Fruit fly (Drosophila melanogaster) whole organism, embryonic: Measurements from ENCODE around the gene AGO2.

Experiments
- Abd-B ChIP-seq: fragments of 200-800 bp; sonication (Bioruptor generic); optimal IDR thresholded peaks from 2 replicates; lab custom pipeline; 2018; ENCODE audit warnings: missing biosample characterization, mild to moderate bottlenecking, missing genetic modification characterization, moderate library complexity
- Aef1 ChIP-seq: fragments of 200-800 bp; sonication (Bioruptor generic); IDR thresholded peaks from 3 replicates; pipeline ENCODE4 v1.3.6; 2022; ENCODE audit warnings: missing biosample characterization, missing genetic modification characterization
- B-H2 ChIP-seq: fragments of 200-800 bp; sonication (Bioruptor generic); optimal IDR thresholded peaks from 2 replicates; lab custom pipeline; 2018; ENCODE audit warnings: missing biosample characterization, mild to moderate bottlenecking, missing genetic modification characterization
- BtbVII ChIP-seq: fragments of 200-800 bp; sonication (Bioruptor generic); optimal IDR thresholded peaks from 3 replicates; lab custom pipeline; 2017; ENCODE audit warnings: missing biosample characterization, mild to moderate bottlenecking, missing genetic modification characterization
- CG11504 ChIP-seq: fragments of 200-800 bp; sonication (Bioruptor generic); optimal IDR thresholded peaks from 3 replicates; lab custom pipeline; 2019; ENCODE audit warnings: missing biosample characterization, mild to moderate bottlenecking, missing genetic modification characterization, moderate library complexity
- CG11695 ChIP-seq: fragments of 200-800 bp; sonication (Bioruptor generic); IDR thresholded peaks from 3 replicates; pipeline ENCODE4 v1.3.6; 2022; ENCODE audit warnings: missing biosample characterization, missing genetic modification characterization
- CG11723 ChIP-seq: fragments of 200-800 bp; sonication (Bioruptor generic); optimal IDR thresholded peaks from 2 replicates; lab custom pipeline; 2017; ENCODE audit warnings: missing biosample characterization, mild to moderate bottlenecking, missing genetic modification characterization
- CG12104 ChIP-seq: fragments of 200-800 bp; sonication (Bioruptor generic); optimal IDR thresholded peaks from 3 replicates; lab custom pipeline; 2016; ENCODE audit warnings: missing biosample characterization, missing genetic modification characterization
- CG14441 ChIP-seq: fragments of 200-800 bp; sonication (Bioruptor generic); IDR thresholded peaks from 2 replicates; pipeline ENCODE4 v1.3.6; 2022; ENCODE audit warnings: missing biosample characterization, missing genetic modification characterization
- CG15479 ChIP-seq: fragments of 200-800 bp; sonication (Bioruptor generic); optimal IDR thresholded peaks from 3 replicates; lab custom pipeline; 2019; ENCODE audit warnings: missing biosample characterization, mild to moderate bottlenecking, missing genetic modification characterization, moderate library complexity
- CG1603 ChIP-seq: fragments of 200-800 bp; sonication (Bioruptor generic); optimal IDR thresholded peaks from 2 replicates; lab custom pipeline; 2019; ENCODE audit warnings: missing biosample characterization, mild to moderate bottlenecking, missing genetic modification characterization, moderate library complexity
- CG2678 ChIP-seq: fragments of 200-800 bp; sonication (Bioruptor generic); optimal IDR thresholded peaks from 3 replicates; lab custom pipeline; 2019; ENCODE audit warnings: missing biosample characterization, mild to moderate bottlenecking, missing genetic modification characterization, moderate library complexity
- CG2712 ChIP-seq: fragments of 200-800 bp; optimal IDR thresholded peaks from 3 replicates; lab custom pipeline; 2019; ENCODE audit warnings: missing biosample characterization, mild to moderate bottlenecking, missing genetic modification characterization, moderate library complexity
- CG32767 ChIP-seq: fragments of 200-800 bp; sonication (Bioruptor generic); IDR thresholded peaks from 2 replicates; pipeline ENCODE4 v1.3.6; 2022; ENCODE audit warnings: missing biosample characterization, missing genetic modification characterization
- CG3838 ChIP-seq: fragments of 200-800 bp; sonication (Bioruptor generic); optimal IDR thresholded peaks from 3 replicates; lab custom pipeline; 2016; ENCODE audit warnings: missing biosample characterization, missing genetic modification characterization
- CG3847 ChIP-seq: fragments of 200-800 bp; sonication (Bioruptor generic); IDR thresholded peaks from 2 replicates; pipeline ENCODE4 v1.3.6; 2022; ENCODE audit warnings: missing biosample characterization, missing genetic modification characterization
- CG7271 ChIP-seq: fragments of 200-800 bp; sonication (Bioruptor generic); optimal IDR thresholded peaks from 2 replicates; lab custom pipeline; 2018; ENCODE audit warnings: missing biosample characterization, mild to moderate bottlenecking, missing genetic modification characterization, moderate library complexity
- CG7963 ChIP-seq: fragments of 200-800 bp; sonication (Bioruptor generic); IDR thresholded peaks from 3 replicates; pipeline ENCODE4 v1.3.6; 2022; ENCODE audit warnings: missing biosample characterization, missing genetic modification characterization; ENCODE audit not compliant: partially characterized antibody
- CG8089 ChIP-seq: fragments of 200-800 bp; sonication (Bioruptor generic); optimal IDR thresholded peaks from 3 replicates; lab custom pipeline; 2016; ENCODE audit warnings: missing biosample characterization, missing genetic modification characterization
- E2f1 ChIP-seq: fragments of 200-800 bp; sonication (Bioruptor generic); IDR thresholded peaks from 2 replicates; pipeline ENCODE4 v1.3.6; 2022; ENCODE audit warnings: missing biosample characterization, missing genetic modification characterization
- HHEX ChIP-seq: fragments of 200-800 bp; sonication (Bioruptor generic); optimal IDR thresholded peaks from 3 replicates; lab custom pipeline; 2017; ENCODE audit warnings: missing biosample characterization, mild to moderate bottlenecking, missing genetic modification characterization, missing genetic modification reagents
- Meics ChIP-seq: fragments of 200-800 bp; sonication (Bioruptor generic); optimal IDR thresholded peaks from 2 replicates; lab custom pipeline; 2017; ENCODE audit warnings: missing biosample characterization, mild to moderate bottlenecking, missing genetic modification characterization
- Mes4 ChIP-seq: fragments of 200-800 bp; sonication (Bioruptor generic); optimal IDR thresholded peaks from 2 replicates; lab custom pipeline; 2016; ENCODE audit warnings: missing biosample characterization, missing genetic modification characterization
- Scr ChIP-seq: fragments of 200-800 bp; sonication (Bioruptor generic); IDR thresholded peaks from 2 replicates; pipeline ENCODE4 v1.3.6; 2022; ENCODE audit warnings: missing biosample characterization, missing genetic modification characterization; ENCODE audit not compliant: partially characterized antibody
- Trl ChIP-seq, 3 experiments: fragments of >200 bp in 2 of 3; fragments of 200-800 bp in 1 of 3; sonication (Bioruptor generic) in 1 of 3; optimal IDR thresholded peaks; 2 replicates in 1 of 3; 3 replicates in 2 of 3; lab custom pipeline; 2016 to 2017; ENCODE audit warnings: missing biosample characterization in 1 of 3, missing genetic modification characterization in 1 of 3
- abd-A ChIP-seq: fragments of 200-800 bp; sonication (Bioruptor generic); optimal IDR thresholded peaks from 3 replicates; lab custom pipeline; 2019; ENCODE audit warnings: missing biosample characterization, mild to moderate bottlenecking, missing genetic modification characterization, moderate library complexity
- ap ChIP-seq: fragments of 200-800 bp; sonication (Bioruptor generic); IDR thresholded peaks from 2 replicates; pipeline ENCODE4 v1.3.6; 2022; ENCODE audit warnings: missing biosample characterization, missing genetic modification characterization
- bbx ChIP-seq: fragments of 200-800 bp; sonication (Bioruptor generic); IDR thresholded peaks from 2 replicates; pipeline ENCODE4 v1.3.6; 2022; ENCODE audit warnings: missing biosample characterization, missing genetic modification characterization; ENCODE audit not compliant: partially characterized antibody
- bsh ChIP-seq, 2 experiments: fragments of 200-800 bp; sonication (Bioruptor generic); optimal IDR thresholded peaks; 2 replicates each; lab custom pipeline; 2017 to 2018; ENCODE audit warnings: mild to moderate bottlenecking in 2 of 2, missing biosample characterization in 2 of 2, missing genetic modification characterization in 2 of 2, moderate library complexity in 1 of 2
- cwo ChIP-seq: fragments of 200-800 bp; sonication (Bioruptor generic); optimal IDR thresholded peaks from 3 replicates; lab custom pipeline; 2017; ENCODE audit warnings: missing biosample characterization, missing genetic modification characterization, mild to moderate bottlenecking, moderate library complexity, missing genetic modification reagents
- dimm ChIP-seq: fragments of 200-800 bp; sonication (Bioruptor generic); IDR thresholded peaks from 2 replicates; pipeline ENCODE4 v1.3.6; 2022; ENCODE audit warnings: missing biosample characterization, missing genetic modification characterization
- eve ChIP-seq, 2 experiments: fragments of >200 bp; optimal IDR thresholded peaks; 2 replicates each; lab custom pipeline; 2017; ENCODE audit warnings: missing biosample characterization in 2 of 2, missing genetic modification characterization in 2 of 2
- eyg ChIP-seq: fragments of 200-800 bp; sonication (Bioruptor generic); optimal IDR thresholded peaks from 3 replicates; lab custom pipeline; 2016; ENCODE audit warnings: missing biosample characterization, missing genetic modification characterization
- gem ChIP-seq: fragments of 200-800 bp; sonication (Bioruptor generic); optimal IDR thresholded peaks from 2 replicates; lab custom pipeline; 2019; ENCODE audit warnings: missing biosample characterization, mild to moderate bottlenecking, missing genetic modification characterization, moderate library complexity
- gsb-n ChIP-seq: fragments of 200-800 bp; sonication (Bioruptor generic); optimal IDR thresholded peaks from 3 replicates; lab custom pipeline; 2018; ENCODE audit warnings: missing biosample characterization, mild to moderate bottlenecking, missing genetic modification characterization
- h ChIP-seq: fragments of >200 bp; optimal IDR thresholded peaks from 2 replicates; lab custom pipeline; 2017
- kah ChIP-seq: fragments of 200-800 bp; sonication (Bioruptor generic); optimal IDR thresholded peaks from 2 replicates; lab custom pipeline; 2018; ENCODE audit warnings: missing biosample characterization, mild to moderate bottlenecking, missing genetic modification characterization
- lbe ChIP-seq: fragments of 200-800 bp; sonication (Bioruptor generic); optimal IDR thresholded peaks from 2 replicates; lab custom pipeline; 2016; ENCODE audit warnings: missing biosample characterization, mild to moderate bottlenecking, missing genetic modification characterization
- mirr ChIP-seq: fragments of 200-800 bp; sonication (Bioruptor generic); optimal IDR thresholded peaks from 3 replicates; lab custom pipeline; 2018; ENCODE audit warnings: missing biosample characterization, mild to moderate bottlenecking, missing genetic modification characterization
- row ChIP-seq: fragments of 200-800 bp; sonication (Bioruptor generic); IDR thresholded peaks from 3 replicates; pipeline ENCODE4 v1.3.6; 2022; ENCODE audit warnings: missing biosample characterization, missing genetic modification characterization
- sd ChIP-seq: fragments of 200-800 bp; sonication (Bioruptor generic); optimal IDR thresholded peaks from 3 replicates; lab custom pipeline; 2018; ENCODE audit warnings: missing biosample characterization, mild to moderate bottlenecking, missing genetic modification characterization, moderate library complexity
- sisA ChIP-seq: fragments of 200-800 bp; sonication (Bioruptor generic); IDR thresholded peaks from 2 replicates; pipeline ENCODE4 v1.3.6; 2022; ENCODE audit warnings: missing biosample characterization, missing genetic modification characterization
- sr ChIP-seq: fragments of 200-800 bp; sonication (Bioruptor generic); IDR thresholded peaks from 3 replicates; pipeline ENCODE4 v1.3.6; 2022; ENCODE audit warnings: missing biosample characterization, missing genetic modification characterization
- stwl ChIP-seq: fragments of 200-800 bp; sonication (Bioruptor generic); optimal IDR thresholded peaks from 3 replicates; lab custom pipeline; 2018; ENCODE audit warnings: missing biosample characterization, mild to moderate bottlenecking, missing genetic modification characterization, moderate library complexity
- tna ChIP-seq: fragments of 200-800 bp; sonication (Bioruptor generic); IDR thresholded peaks from 2 replicates; pipeline ENCODE4 v1.3.6; 2022; ENCODE audit warnings: missing biosample characterization, missing genetic modification characterization; ENCODE audit not compliant: partially characterized antibody
- vvl ChIP-seq: fragments of 200-800 bp; sonication (Bioruptor generic); IDR thresholded peaks from 2 replicates; pipeline ENCODE4 v1.3.6; 2022; ENCODE audit warnings: missing biosample characterization, missing genetic modification characterization
- zfh2 ChIP-seq: fragments of 200-800 bp; sonication (Bioruptor generic); optimal IDR thresholded peaks from 2 replicates; lab custom pipeline; 2016; ENCODE audit warnings: missing biosample characterization, missing genetic modification characterization

Gene AGO2

dm6 chr3L:15587445-15588381 lies 33.8 kb downstream of the AGO2 start, which contains the start of gene CG7656 (continued):
- TF ChIP-seq CG11723 (peak; percentile 5), h (lab: Kevin White, UChicago) (no peak), CG11695 (peak; percentile 72; the same call in 2 of the 3 replicates), dimm (GFP tag; lab: Robert Waterston, UW) (no peak), CG32767 (GFP tag; lab: Robert Waterston, UW) (0 out of 2 replicates have a peak, but pooled peaks have one; percentile 50), lbe (peak; percentile 54), eve (GFP tag; optimal IDR thresholded peaks at IDR 0.05; lab: Kevin White, UChicago) (no peak), row (peak; percentile 96), CG12104 (no peak), CG14441 (GFP tag; lab: Robert Waterston, UW) (peak; percentile 71), CG11504 (tag; lab: Kevin White, UChicago) (peak; percentile 41), Trl (optimal IDR thresholded peaks at IDR 0.05; lab: Kevin White, UChicago) (peak in 1 of 2 experiments; percentile 57), Trl (GFP tag; optimal IDR thresholded peaks at IDR 0.05; lab: Kevin White, UChicago) (peak; percentile 93), Scr (GFP tag; lab: Robert Waterston, UW) (peak; percentile 12; the same call in 1 of the 2 replicates), CG8089 (GFP tag; lab: Kevin White, UChicago) (peak; percentile 59), Mes4 (GFP tag; lab: Kevin White, UChicago) (peak; percentile 67), mirr (GFP tag; lab: Kevin White, UChicago) (peak; percentile 35), Aef1 (GFP tag; lab: Robert Waterston, UW) (peak; percentile 70), bsh (GFP tag; optimal IDR thresholded peaks at IDR 0.05; lab: Kevin White, UChicago) (peak in 1 of 2 experiments; percentile 34), zfh2 (GFP tag; lab: Kevin White, UChicago) (peak; percentile 82), abd-A (tag; lab: Kevin White, UChicago) (no peak), gem (peak; percentile 50), CG2678 (tag; lab: Kevin White, UChicago) (no peak), Meics (no peak), CG3838 (GFP tag; lab: Kevin White, UChicago) (peak; percentile 85), sr (GFP tag; lab: Robert Waterston, UW) (no peak), CG1603 (peak; percentile 79), gsb-n (tag; lab: Kevin White, UChicago) (peak; percentile 4), CG15479 (GFP tag; lab: Kevin White, UChicago) (no peak), stwl (peak; percentile 59), vvl (GFP tag; lab: Robert Waterston, UW) (peak; percentile 61), kah (no peak), CG2712 (tag; lab: Kevin White, UChicago) (peak; percentile 9), eyg (peak; percentile 60), CG3847 (GFP tag; lab: Robert Waterston, UW) (peak; percentile 50), Abd-B (peak; percentile 7), sd (tag; lab: Kevin White, UChicago) (peak; percentile 99), CG7963 (no peak), bbx (GFP tag; lab: Robert Waterston, UW) (no peak), B-H2 (peak; percentile 84), E2f1 (GFP tag; lab: Robert Waterston, UW) (peak; percentile 28; the same call in 1 of the 2 replicates), BtbVII (GFP tag; lab: Kevin White, UChicago) (no peak), cwo (GFP tag; lab: Kevin White, UChicago) (no peak), sisA (peak; percentile 62), ap (GFP tag; lab: Robert Waterston, UW) (peak; percentile 26; the same call in 1 of the 2 replicates), HHEX (GFP tag; lab: Kevin White, UChicago) (no peak), CG7271 (tag; lab: Kevin White, UChicago) (no peak), tna (no peak)
